Fruit fly (Drosophila melanogaster) whole organism, embryonic: ENCODE measurements around the gene eIF3h.
A peak's percentile ranks its signal among the peaks of the same experiment; 100 is the strongest.

Experiments
- Aef1 ChIP-seq: fragments of 200-800 bp; sonication (Bioruptor generic); IDR thresholded peaks from 3 replicates; pipeline ENCODE4 v1.3.6; 2022; ENCODE audit warnings: missing biosample characterization, missing genetic modification characterization
- Atf-2 ChIP-seq: fragments of 200-800 bp; sonication (Bioruptor generic); optimal IDR thresholded peaks from 2 replicates; lab custom pipeline; 2016; ENCODE audit warnings: missing biosample characterization, missing genetic modification characterization
- Bteb2 ChIP-seq: fragments of 200-800 bp; sonication (Bioruptor generic); optimal IDR thresholded peaks from 2 replicates; lab custom pipeline; 2016; ENCODE audit warnings: missing biosample characterization, missing genetic modification characterization
- CG10147 ChIP-seq: fragments of 200-800 bp; sonication (Bioruptor generic); optimal IDR thresholded peaks from 2 replicates; lab custom pipeline; 2019; ENCODE audit warnings: missing biosample characterization, mild to moderate bottlenecking, missing genetic modification characterization, moderate library complexity
- CG1024 ChIP-seq: fragments of 200-800 bp; sonication (Bioruptor generic); IDR thresholded peaks from 2 replicates; pipeline ENCODE4 v1.3.6; 2022; ENCODE audit warnings: missing biosample characterization, missing genetic modification characterization
- CG10979 ChIP-seq: fragments of 200-800 bp; sonication (Bioruptor generic); optimal IDR thresholded peaks from 2 replicates; lab custom pipeline; 2018; ENCODE audit warnings: missing biosample characterization, mild to moderate bottlenecking, missing genetic modification characterization, moderate library complexity
- CG12071 ChIP-seq: fragments of 200-800 bp; sonication (Bioruptor generic); optimal IDR thresholded peaks from 3 replicates; lab custom pipeline; 2018; ENCODE audit warnings: missing biosample characterization, mild to moderate bottlenecking, missing genetic modification characterization
- CG14441 ChIP-seq: fragments of 200-800 bp; sonication (Bioruptor generic); IDR thresholded peaks from 2 replicates; pipeline ENCODE4 v1.3.6; 2022; ENCODE audit warnings: missing biosample characterization, missing genetic modification characterization
- CG17361 ChIP-seq: fragments of 200-800 bp; sonication (Bioruptor generic); IDR thresholded peaks from 3 replicates; pipeline ENCODE4 v1.3.6; 2022; ENCODE audit warnings: missing biosample characterization, missing genetic modification characterization
- CG17385 ChIP-seq: fragments of 200-800 bp; sonication (Bioruptor generic); optimal IDR thresholded peaks from 3 replicates; lab custom pipeline; 2018; ENCODE audit warnings: missing biosample characterization, mild to moderate bottlenecking, missing genetic modification characterization
- CG32772 ChIP-seq: fragments of 200-800 bp; sonication (Bioruptor generic); IDR thresholded peaks from 2 replicates; pipeline ENCODE4 v1.3.6; 2022; ENCODE audit warnings: missing biosample characterization, missing genetic modification characterization
- CG4707 ChIP-seq: fragments of 200-800 bp; sonication (Bioruptor generic); optimal IDR thresholded peaks from 2 replicates; lab custom pipeline; 2018; ENCODE audit warnings: missing biosample characterization, mild to moderate bottlenecking, missing genetic modification characterization, moderate library complexity
- CG5953 ChIP-seq: fragments of 200-800 bp; sonication (Bioruptor generic); IDR thresholded peaks from 2 replicates; pipeline ENCODE4 v1.3.6; 2022; ENCODE audit warnings: missing biosample characterization, missing genetic modification characterization
- CG8359 ChIP-seq: fragments of 200-800 bp; sonication (Bioruptor generic); optimal IDR thresholded peaks from 2 replicates; lab custom pipeline; 2017; ENCODE audit warnings: missing biosample characterization, mild to moderate bottlenecking, missing genetic modification characterization, borderline replicate concordance
- CG9932 ChIP-seq: fragments of 200-800 bp; sonication (Bioruptor generic); IDR thresholded peaks from 2 replicates; pipeline ENCODE4 v1.3.6; 2022; ENCODE audit warnings: missing biosample characterization, missing genetic modification characterization
- Dip2 ChIP-seq: fragments of 200-800 bp; sonication (Bioruptor generic); IDR thresholded peaks from 2 replicates; pipeline ENCODE4 v1.3.6; 2022; ENCODE audit warnings: missing biosample characterization, missing genetic modification characterization
- Dp ChIP-seq: fragments of 200-800 bp; sonication (Bioruptor generic); optimal IDR thresholded peaks from 2 replicates; lab custom pipeline; 2018; ENCODE audit warnings: missing biosample characterization, mild to moderate bottlenecking, missing genetic modification characterization, moderate library complexity
- Eip74EF ChIP-seq, 2 experiments: fragments of 200-800 bp in 1 of 2; fragments of >200 bp in 1 of 2; sonication (Bioruptor generic) in 1 of 2; optimal IDR thresholded peaks; 2 replicates each; lab custom pipeline; 2017 to 2019; ENCODE audit warnings: missing biosample characterization in 2 of 2, missing genetic modification characterization in 2 of 2, mild to moderate bottlenecking in 1 of 2, moderate library complexity in 1 of 2
- Gsc ChIP-seq: fragments of 200-800 bp; sonication (Bioruptor generic); IDR thresholded peaks from 2 replicates; pipeline ENCODE4 v1.3.6; 2022; ENCODE audit warnings: missing biosample characterization, missing genetic modification characterization
- Hr3 ChIP-seq: fragments of 200-800 bp; sonication (Bioruptor generic); optimal IDR thresholded peaks from 3 replicates; lab custom pipeline; 2016; ENCODE audit warnings: missing biosample characterization, missing genetic modification characterization
- Hr39 ChIP-seq: fragments of >200 bp; optimal IDR thresholded peaks from 2 replicates; lab custom pipeline; 2017
- MBD-R2 ChIP-seq: fragments of 200-800 bp; sonication (Bioruptor generic); IDR thresholded peaks from 2 replicates; pipeline ENCODE4 v1.3.6; 2022; ENCODE audit warnings: missing biosample characterization, missing genetic modification characterization
- NK7.1 ChIP-seq: fragments of 200-800 bp; sonication (Bioruptor generic); optimal IDR thresholded peaks from 3 replicates; lab custom pipeline; 2016; ENCODE audit warnings: missing biosample characterization, missing genetic modification characterization
- Sry-β ChIP-seq: fragments of 200-800 bp; sonication (Bioruptor generic); optimal IDR thresholded peaks from 2 replicates; lab custom pipeline; 2018; ENCODE audit warnings: missing biosample characterization, mild to moderate bottlenecking, missing genetic modification characterization, moderate library complexity
- Vsx1 ChIP-seq: fragments of 200-800 bp; sonication (Bioruptor generic); optimal IDR thresholded peaks from 2 replicates; lab custom pipeline; 2017; ENCODE audit warnings: missing biosample characterization, mild to moderate bottlenecking, missing genetic modification characterization, missing genetic modification reagents
- ara ChIP-seq: fragments of 200-800 bp; sonication (Bioruptor generic); IDR thresholded peaks from 2 replicates; pipeline ENCODE4 v1.3.6; 2022; ENCODE audit warnings: missing biosample characterization, missing genetic modification characterization
- bowl ChIP-seq: fragments of 200-800 bp; sonication (Bioruptor generic); IDR thresholded peaks from 2 replicates; pipeline ENCODE4 v1.3.6; 2022; ENCODE audit warnings: missing biosample characterization, missing genetic modification characterization
- bsh ChIP-seq, 2 experiments: fragments of 200-800 bp; sonication (Bioruptor generic); optimal IDR thresholded peaks; 2 replicates each; lab custom pipeline; 2017 to 2018; ENCODE audit warnings: mild to moderate bottlenecking in 2 of 2, missing biosample characterization in 2 of 2, missing genetic modification characterization in 2 of 2, moderate library complexity in 1 of 2
- btn ChIP-seq: fragments of 200-800 bp; sonication (Bioruptor generic); optimal IDR thresholded peaks from 2 replicates; lab custom pipeline; 2016; ENCODE audit warnings: missing biosample characterization, missing genetic modification characterization
- cas ChIP-seq: fragments of 200-800 bp; sonication (Bioruptor generic); IDR thresholded peaks from 2 replicates; pipeline ENCODE4 v1.3.6; 2022; ENCODE audit warnings: missing biosample characterization, missing genetic modification characterization
- chinmo ChIP-seq: fragments of 200-800 bp; sonication (Bioruptor generic); IDR thresholded peaks from 4 replicates; pipeline ENCODE4 v1.3.6; 2022; ENCODE audit warnings: missing biosample characterization, missing genetic modification characterization; ENCODE audit not compliant: partially characterized antibody
- crol ChIP-seq: fragments of 200-800 bp; sonication (Bioruptor generic); IDR thresholded peaks from 2 replicates; pipeline ENCODE4 v1.3.6; 2022; ENCODE audit warnings: missing biosample characterization, missing genetic modification characterization
- da ChIP-seq: fragments of 200-800 bp; sonication (Bioruptor generic); optimal IDR thresholded peaks from 2 replicates; lab custom pipeline; 2016; ENCODE audit warnings: missing biosample characterization, missing genetic modification characterization
- dan ChIP-seq: fragments of 200-800 bp; sonication (Bioruptor generic); IDR thresholded peaks from 2 replicates; pipeline ENCODE4 v1.3.6; 2022; ENCODE audit warnings: missing biosample characterization, missing genetic modification characterization
- disco-r ChIP-seq: fragments of 200-800 bp; sonication (Bioruptor generic); optimal IDR thresholded peaks from 2 replicates; lab custom pipeline; 2016; ENCODE audit warnings: missing biosample characterization, missing genetic modification characterization
- hkb ChIP-seq, 2 experiments: fragments of 200-800 bp in 1 of 2; fragments of >200 bp in 1 of 2; sonication (Bioruptor generic) in 1 of 2; IDR thresholded peaks in 1 of 2; optimal IDR thresholded peaks in 1 of 2; 2 replicates each; pipeline versions ENCODE4 v1.3.6 to Lab custom; 2017 to 2022; ENCODE audit warnings: missing biosample characterization in 1 of 2, missing genetic modification characterization in 1 of 2
- jing ChIP-seq: fragments of 200-800 bp; sonication (Bioruptor generic); optimal IDR thresholded peaks from 2 replicates; lab custom pipeline; 2018; ENCODE audit warnings: missing biosample characterization, mild to moderate bottlenecking, missing genetic modification characterization
- jumu ChIP-seq: fragments of 200-800 bp; sonication (Bioruptor generic); optimal IDR thresholded peaks from 3 replicates; lab custom pipeline; 2016; ENCODE audit warnings: missing biosample characterization, missing genetic modification characterization
- lov ChIP-seq, 2 experiments: fragments of 200-800 bp in 1 of 2; fragments of >200 bp in 1 of 2; sonication (Bioruptor generic) in 1 of 2; IDR thresholded peaks in 1 of 2; optimal IDR thresholded peaks in 1 of 2; 2 replicates in 1 of 2; 3 replicates in 1 of 2; pipeline versions ENCODE4 v1.3.6 to Lab custom; 2017 to 2022; ENCODE audit warnings: missing biosample characterization in 1 of 2, missing genetic modification characterization in 1 of 2
- mam ChIP-seq: fragments of 200-800 bp; sonication (Bioruptor generic); optimal IDR thresholded peaks from 3 replicates; lab custom pipeline; 2016; ENCODE audit warnings: missing biosample characterization, missing genetic modification characterization
- mld ChIP-seq: fragments of 200-800 bp; sonication (Bioruptor generic); IDR thresholded peaks from 3 replicates; pipeline ENCODE4 v1.3.6; 2022; ENCODE audit warnings: missing biosample characterization, missing genetic modification characterization; ENCODE audit not compliant: partially characterized antibody
- nom ChIP-seq: fragments of 200-800 bp; sonication (Bioruptor generic); optimal IDR thresholded peaks from 2 replicates; lab custom pipeline; 2017; ENCODE audit warnings: missing biosample characterization, missing genetic modification characterization, mild to moderate bottlenecking, moderate library complexity, missing genetic modification reagents
- oc ChIP-seq: fragments of 200-800 bp; sonication (Bioruptor generic); optimal IDR thresholded peaks from 2 replicates; lab custom pipeline; 2018; ENCODE audit warnings: missing biosample characterization, mild to moderate bottlenecking, missing genetic modification characterization, moderate library complexity
- onecut ChIP-seq: fragments of 200-800 bp; sonication (Bioruptor generic); IDR thresholded peaks from 2 replicates; pipeline ENCODE4 v1.3.6; 2022; ENCODE audit warnings: missing biosample characterization, missing genetic modification characterization
- otp ChIP-seq: fragments of 200-800 bp; sonication (Bioruptor generic); IDR thresholded peaks from 3 replicates; pipeline ENCODE4, ENCODE4 v1.3.6; 2022; ENCODE audit warnings: missing biosample characterization, missing genetic modification characterization
- p53 ChIP-seq: fragments of 200-800 bp; sonication (Bioruptor generic); optimal IDR thresholded peaks from 2 replicates; lab custom pipeline; 2016; ENCODE audit warnings: missing biosample characterization, missing genetic modification characterization
- psq ChIP-seq: fragments of 200-800 bp; sonication (Bioruptor generic); optimal IDR thresholded peaks from 2 replicates; lab custom pipeline; 2017; ENCODE audit warnings: missing biosample characterization, missing genetic modification characterization
- unpg ChIP-seq: fragments of 200-800 bp; sonication (Bioruptor generic); optimal IDR thresholded peaks from 3 replicates; lab custom pipeline; 2018; ENCODE audit warnings: missing biosample characterization, mild to moderate bottlenecking, missing genetic modification characterization, moderate library complexity
- zfh1 ChIP-seq: fragments of 200-800 bp; sonication (Bioruptor generic); IDR thresholded peaks from 3 replicates; pipeline ENCODE4 v1.3.6; 2022; ENCODE audit warnings: missing biosample characterization, missing genetic modification characterization

Gene eIF3h

dm6 chr2L:5009306-5010030 is 43.4 kb downstream of the eIF3h start, which contains the start of gene Rtnl1 (continued):
- TF ChIP-seq ara (GFP tag; lab: Robert Waterston, UW) (no peak), Vsx1 (GFP tag; lab: Kevin White, UChicago) (no peak), MBD-R2 (GFP tag; lab: Robert Waterston, UW) (peak; percentile 80), CG17361 (GFP tag; lab: Robert Waterston, UW) (peak; percentile 50; the same call in 1 of the 3 replicates), CG1024 (no peak), da (GFP tag; lab: Kevin White, UChicago) (no peak), Hr39 (no peak), CG10147 (GFP tag; lab: Kevin White, UChicago) (peak; percentile 27), CG14441 (no peak), chinmo (peak; percentile 99), CG5953 (no peak), mld (GFP tag; lab: Robert Waterston, UW) (peak; percentile 84; the same call in 2 of the 3 replicates), otp (no peak), psq (no peak), dan (GFP tag; lab: Robert Waterston, UW) (no peak), CG9932 (GFP tag; lab: Robert Waterston, UW) (peak; percentile 75), disco-r (GFP tag; lab: Kevin White, UChicago) (no peak), CG10979 (tag; lab: Kevin White, UChicago) (peak; percentile 17), btn (GFP tag; lab: Kevin White, UChicago) (no peak), unpg (GFP tag; lab: Kevin White, UChicago) (no peak), Sry-β (peak; percentile 81), Atf-2 (GFP tag; lab: Kevin White, UChicago) (peak; percentile 9), CG12071 (no peak), mam (GFP tag; lab: Kevin White, UChicago) (peak; percentile 32), zfh1 (GFP tag; lab: Robert Waterston, UW) (no peak), CG8359 (GFP tag; lab: Kevin White, UChicago) (no peak), Bteb2 (peak; percentile 21), onecut (GFP tag; lab: Robert Waterston, UW) (0 out of 2 replicates have a peak, but pooled peaks have one; percentile 4), CG32772 (GFP tag; lab: Robert Waterston, UW) (no peak), lov (optimal IDR thresholded peaks at IDR 0.05; lab: Kevin White, UChicago) (no peak), lov (GFP tag; IDR thresholded peaks at IDR 0.05; lab: Robert Waterston, UW) (no peak), Hr3 (GFP tag; lab: Kevin White, UChicago) (no peak), Gsc (GFP tag; lab: Robert Waterston, UW) (no peak), Aef1 (GFP tag; lab: Robert Waterston, UW) (0 out of 3 replicates have a peak, but pooled peaks have one; percentile 26), CG17385 (GFP tag; lab: Kevin White, UChicago) (no peak), p53 (peak; percentile 71), cas (GFP tag; lab: Robert Waterston, UW) (no peak), jing (GFP tag; lab: Kevin White, UChicago) (no peak), hkb (optimal IDR thresholded peaks at IDR 0.05; lab: Kevin White, UChicago) (peak; percentile 94), hkb (GFP tag; IDR thresholded peaks at IDR 0.05; lab: Robert Waterston, UW) (no peak; the same call in 1 of the 2 replicates), NK7.1 (GFP tag; lab: Kevin White, UChicago) (no peak), Eip74EF (GFP tag; optimal IDR thresholded peaks at IDR 0.05; lab: Kevin White, UChicago) (peak in 1 of 2 experiments; percentile 1), bowl (no peak), CG4707 (GFP tag; lab: Kevin White, UChicago) (no peak), nom (GFP tag; lab: Kevin White, UChicago) (peak; percentile 30), crol (GFP tag; lab: Robert Waterston, UW) (no peak), jumu (GFP tag; lab: Kevin White, UChicago) (peak; percentile 72), Dip2 (GFP tag; lab: Robert Waterston, UW) (no peak), bsh (GFP tag; optimal IDR thresholded peaks at IDR 0.05; lab: Kevin White, UChicago) (no peak), oc (tag; lab: Kevin White, UChicago) (no peak), Dp (GFP tag; lab: Kevin White, UChicago) (peak; percentile 88)
